Worm (Caenorhabditis elegans) whole organism, L4 larva: ENCODE data around the gene C08G9.1.
A peak's percentile ranks its signal among the peaks of the same experiment; 100 is the strongest.

Source experiments
- Y5F2A.4 ChIP-seq: fragments of 200-800 bp; sonication (Bioruptor generic); optimal IDR thresholded peaks from 2 replicates; lab custom pipeline; 2018; ENCODE audit warnings: mild to moderate bottlenecking, missing genetic modification characterization, missing compliant biosample characterization
- Y75B8A.6 ChIP-seq: fragments of 200-800 bp; sonication (Bioruptor generic); IDR thresholded peaks from 2 replicates; pipeline ENCODE4 v1.3.6; 2022; ENCODE audit warnings: missing genetic modification reagents, missing genetic modification characterization, missing compliant biosample characterization
- ZK546.5 ChIP-seq, 2 experiments: sonication (generic microtip); optimal IDR thresholded peaks; 2 replicates each; lab custom pipeline; 2017; ENCODE audit warnings: missing biosample characterization in 2 of 2, missing genetic modification characterization in 2 of 2
- aha-1 ChIP-seq: fragments of 150-350 bp; peaks from one replicate; lab custom pipeline; 2014; ENCODE audit warnings: missing biosample characterization, missing genetic modification characterization
- ceh-20 ChIP-seq: fragments of 200-800 bp; sonication (Bioruptor generic); IDR thresholded peaks from 2 replicates; pipeline ENCODE4 v1.3.6; 2022; ENCODE audit warnings: missing genetic modification reagents, missing genetic modification characterization, missing compliant biosample characterization
- ceh-32 ChIP-seq: sonication (generic microtip); optimal IDR thresholded peaks from 2 replicates; lab custom pipeline; 2016; ENCODE audit warnings: mild to moderate bottlenecking, missing genetic modification characterization, missing compliant biosample characterization; ENCODE audit not compliant: poor library complexity
- ces-1 ChIP-seq: fragments of 150-350 bp; sonication (generic microtip); optimal IDR thresholded peaks from 4 replicates; lab custom pipeline; 2014; ENCODE audit warnings: missing biosample characterization, missing genetic modification reagents, missing genetic modification characterization
- ctbp-1 ChIP-seq: fragments of 200-800 bp; sonication (Bioruptor generic); IDR thresholded peaks from 2 replicates; pipeline ENCODE4 v1.3.6; 2022; ENCODE audit warnings: missing genetic modification reagents, missing genetic modification characterization, missing compliant biosample characterization
- daf-12 ChIP-seq: fragments of 150-350 bp; optimal IDR thresholded peaks from 2 replicates; lab custom pipeline; 2014; ENCODE audit warnings: missing biosample characterization, missing genetic modification reagents, missing genetic modification characterization
- daf-8 ChIP-seq: fragments of 200-800 bp; sonication (Bioruptor generic); IDR thresholded peaks from 2 replicates; pipeline ENCODE4 v1.3.6; 2022; ENCODE audit warnings: missing genetic modification characterization, missing compliant biosample characterization
- dmd-8 ChIP-seq: fragments of 200-800 bp; sonication (Bioruptor generic); IDR thresholded peaks from 2 replicates; pipeline ENCODE4 v1.3.6; 2022; ENCODE audit warnings: missing genetic modification characterization, missing compliant biosample characterization
- dpl-1 ChIP-seq: fragments of 150-350 bp; optimal IDR thresholded peaks from 2 replicates; lab custom pipeline; 2014; ENCODE audit warnings: missing biosample characterization, missing genetic modification reagents, missing genetic modification characterization
- egl-43 ChIP-seq: fragments of 200-800 bp; sonication (Bioruptor generic); IDR thresholded peaks from 2 replicates; pipeline ENCODE4 v1.3.6; 2022; ENCODE audit warnings: missing genetic modification reagents, missing genetic modification characterization, missing compliant biosample characterization
- fkh-10 ChIP-seq: fragments of 150-350 bp; optimal IDR thresholded peaks from 2 replicates; lab custom pipeline; 2014; ENCODE audit warnings: missing biosample characterization, missing genetic modification reagents, missing genetic modification characterization
- gei-8 ChIP-seq: fragments of 200-800 bp; sonication (Bioruptor generic); optimal IDR thresholded peaks from 2 replicates; lab custom pipeline; 2018; ENCODE audit warnings: mild to moderate bottlenecking, missing genetic modification characterization, missing compliant biosample characterization
- hlh-11 ChIP-seq: fragments of 200-800 bp; sonication (Bioruptor generic); optimal IDR thresholded peaks from 2 replicates; lab custom pipeline; 2018; ENCODE audit warnings: mild to moderate bottlenecking, missing genetic modification characterization, missing compliant biosample characterization
- hlh-30 ChIP-seq: sonication (generic microtip); optimal IDR thresholded peaks from 2 replicates; lab custom pipeline; 2017; ENCODE audit warnings: antibody characterized with exemption, mild to moderate bottlenecking, missing genetic modification characterization, missing compliant biosample characterization; ENCODE audit not compliant: insufficient read depth
- hmg-1.1 ChIP-seq: fragments of 200-800 bp; sonication (Bioruptor generic); IDR thresholded peaks from 2 replicates; pipeline ENCODE4 v1.3.6; 2022; ENCODE audit warnings: missing genetic modification reagents, missing genetic modification characterization, missing compliant biosample characterization
- lin-38 ChIP-seq: fragments of 200-800 bp; sonication (Bioruptor generic); IDR thresholded peaks from 2 replicates; pipeline ENCODE4 v1.3.6; 2022; ENCODE audit warnings: missing genetic modification reagents, missing genetic modification characterization, missing compliant biosample characterization
- lin-39 ChIP-seq: fragments of 150-350 bp; optimal IDR thresholded peaks from 2 replicates; lab custom pipeline; 2014; ENCODE audit warnings: missing biosample characterization, missing genetic modification reagents, missing genetic modification characterization
- lsy-2 ChIP-seq, 2 experiments: fragments of 150-350 bp in 1 of 2; sonication (generic microtip) in 1 of 2; optimal IDR thresholded peaks; 2 replicates each; lab custom pipeline; 2014 to 2017; ENCODE audit warnings: missing biosample characterization in 2 of 2, missing genetic modification characterization in 2 of 2
- mdl-1 ChIP-seq, 2 experiments: fragments of 150-350 bp in 1 of 2; sonication (generic microtip) in 1 of 2; optimal IDR thresholded peaks; 2 replicates each; lab custom pipeline; 2014 to 2017; ENCODE audit warnings: missing biosample characterization in 2 of 2, missing genetic modification characterization in 2 of 2
- mep-1 ChIP-seq: fragments of 150-350 bp; sonication (generic microtip); optimal IDR thresholded peaks from 3 replicates; lab custom pipeline; 2014; ENCODE audit warnings: missing biosample characterization, missing genetic modification characterization
- mes-2 ChIP-seq: sonication (generic microtip); optimal IDR thresholded peaks from 2 replicates; lab custom pipeline; 2016; ENCODE audit warnings: missing genotype, mild to moderate bottlenecking, missing genetic modification characterization, missing compliant biosample characterization; ENCODE audit not compliant: poor library complexity, severe bottlenecking
- nhr-10 ChIP-seq: fragments of 150-350 bp; optimal IDR thresholded peaks from 2 replicates; lab custom pipeline; 2014; ENCODE audit warnings: missing biosample characterization, missing genetic modification characterization
- nhr-25 ChIP-seq: sonication (generic microtip); optimal IDR thresholded peaks from 2 replicates; lab custom pipeline; 2017; ENCODE audit warnings: missing genetic modification characterization, mild to moderate bottlenecking, missing compliant biosample characterization, antibody characterized with exemption, moderate library complexity, borderline replicate concordance; ENCODE audit not compliant: insufficient read depth
- nhr-41 ChIP-seq: fragments of 200-800 bp; sonication (Bioruptor generic); IDR thresholded peaks from 2 replicates; pipeline ENCODE4 v1.3.6; 2022; ENCODE audit warnings: missing genetic modification reagents, missing genetic modification characterization, missing compliant biosample characterization
- nhr-76 ChIP-seq: fragments of 150-350 bp; optimal IDR thresholded peaks from 2 replicates; lab custom pipeline; 2014; ENCODE audit warnings: missing biosample characterization, missing genetic modification characterization
- rbr-2 ChIP-seq: sonication (generic microtip); optimal IDR thresholded peaks from 2 replicates; lab custom pipeline; 2016; ENCODE audit warnings: missing genotype, missing genetic modification characterization, missing compliant biosample characterization
- saeg-2 ChIP-seq: fragments of 200-800 bp; sonication (Bioruptor generic); IDR thresholded peaks from 2 replicates; pipeline ENCODE4 v1.3.6; 2022; ENCODE audit warnings: missing genetic modification reagents, missing genetic modification characterization, missing compliant biosample characterization
- sdz-12 ChIP-seq: fragments of 200-800 bp; sonication (Bioruptor generic); optimal IDR thresholded peaks from 2 replicates; lab custom pipeline; 2018; ENCODE audit warnings: mild to moderate bottlenecking, missing genetic modification characterization, missing compliant biosample characterization
- set-16 ChIP-seq: fragments of 200-800 bp; sonication (Bioruptor generic); IDR thresholded peaks from 2 replicates; pipeline ENCODE4 v1.3.6; 2022; ENCODE audit warnings: missing genetic modification reagents, missing genetic modification characterization, missing compliant biosample characterization
- unc-62 ChIP-seq, 3 experiments: fragments of 150-350 bp in 1 of 3; sonication (generic microtip); optimal IDR thresholded peaks in 2 of 3; peaks in 1 of 3; 1 replicate in 1 of 3; 2 replicates in 2 of 3; lab custom pipeline; 2014 to 2017; ENCODE audit warnings: missing biosample characterization in 3 of 3, missing genetic modification characterization in 3 of 3, missing genetic modification reagents in 3 of 3, missing genotype in 1 of 3

The C08G9.1 gene

ce11 chrIV:7658589-7658988, at the start of gene C08G9.1:
Gene C08G9.1 (plus strand): TSS chrIV:7658763.
- TF ChIP-seq lin-38 (GFP tag; lab: Robert Waterston, UW) (no peak), nhr-76 (tag; lab: Kevin White, UChicago) (no peak), unc-62 (GFP tag; optimal IDR thresholded peaks at IDR 0.05 in 1 of 2; lab: Kevin White, UChicago) (peak in 1 of 2 experiments; percentile 74), unc-62 (tag; optimal IDR thresholded peaks at IDR 0.05; lab: Kevin White, UChicago) (no peak), ceh-20 (GFP tag; lab: Robert Waterston, UW) (no peak), hmg-1.1 (peak; percentile 44; the same call in 1 of the 2 replicates), fkh-10 (GFP tag; lab: Kevin White, UChicago) (no peak), lsy-2 (tag; optimal IDR thresholded peaks at IDR 0.05; lab: Kevin White, UChicago) (peak in 1 of 2 experiments; percentile 4)
- TF ChIP-seq, all 104 proteins: peak for 3

DNA sequence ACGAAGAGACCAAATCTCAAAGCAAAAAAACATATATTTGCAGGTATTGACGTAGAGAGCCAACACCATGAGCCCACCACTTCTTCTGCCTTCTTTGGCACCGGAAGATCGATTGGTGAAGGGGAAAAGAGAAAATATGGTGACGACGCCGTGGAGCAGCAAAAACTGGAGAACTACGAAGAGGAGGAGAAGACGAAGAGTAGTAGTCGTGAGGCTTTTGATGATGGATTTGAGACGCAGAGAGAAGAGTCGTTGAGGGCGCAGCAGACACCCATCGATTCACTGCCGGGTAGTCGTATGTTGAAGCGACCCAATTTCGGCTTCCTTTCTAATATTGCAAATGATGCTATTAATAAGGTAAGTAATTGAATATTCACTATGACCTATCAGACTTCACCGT, 47.2 kb upstream of the C08G9.1 start:
- TF ChIP-seq unc-62 (GFP tag; optimal IDR thresholded peaks at IDR 0.05 in 1 of 2; lab: Kevin White, UChicago), result peak in 1 of 2 experiments; percentile 75
- no peak for TF ChIP-seq unc-62 (tag; optimal IDR thresholded peaks at IDR 0.05; lab: Kevin White, UChicago)
- no peak for TF ChIP-seq egl-43 (GFP tag; lab: Robert Waterston, UW)
- peak; percentile 40; the same call in 1 of the 2 replicates for TF ChIP-seq hmg-1.1
- TF ChIP-seq saeg-2 (GFP tag; lab: Robert Waterston, UW), result no peak
- TF ChIP-seq, all 104 proteins: peak for 2

DNA sequence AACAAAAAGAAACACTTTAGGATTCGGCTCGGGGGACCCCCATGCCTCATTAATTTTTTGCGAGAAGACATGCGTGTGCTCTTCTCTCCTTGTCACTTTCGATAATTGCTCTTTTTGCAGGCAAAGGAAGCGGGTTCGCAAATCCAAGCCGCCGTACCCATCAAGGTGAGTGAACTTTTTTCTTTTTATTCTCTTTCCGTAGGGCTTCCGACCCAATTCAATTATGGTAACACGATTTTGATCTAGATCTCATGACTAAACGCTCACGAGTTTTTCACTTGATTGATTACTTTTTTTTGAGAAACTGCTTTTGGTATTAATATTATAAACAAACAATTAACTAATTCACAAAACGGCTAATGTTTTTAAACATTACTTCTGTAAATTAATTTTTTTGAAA, 46.0 kb upstream of the C08G9.1 start:
- TF ChIP-seq nhr-25 (tag; lab: Kevin White, UChicago) (no peak), ces-1 (GFP tag; lab: Kevin White, UChicago) (peak; percentile 48), hlh-30 (tag; lab: Kevin White, UChicago) (peak; percentile 15), fkh-10 (GFP tag; lab: Kevin White, UChicago) (peak; percentile 27)

DNA sequence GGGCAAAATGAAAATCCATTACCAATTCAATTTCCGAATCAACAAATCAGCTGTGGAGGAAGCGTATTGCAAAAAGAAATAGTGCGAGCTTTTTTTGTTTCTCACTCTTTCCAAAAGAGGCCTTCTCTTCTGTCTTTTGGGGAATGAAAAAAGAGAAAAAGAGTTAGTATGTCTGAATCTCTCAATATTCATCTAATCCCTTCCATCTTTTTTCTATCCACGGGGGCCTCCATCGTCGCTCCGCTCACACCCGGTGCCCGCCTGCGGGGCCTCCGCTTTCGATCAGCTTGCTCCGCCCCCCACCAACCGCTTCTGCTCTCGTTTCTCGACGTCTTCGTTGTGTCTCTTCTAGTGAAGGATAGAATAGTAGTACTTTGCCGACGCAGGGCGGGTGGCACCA, 39.3 kb upstream of the C08G9.1 start:
- no peak for TF ChIP-seq ZK546.5 (tag; optimal IDR thresholded peaks at IDR 0.05; lab: Kevin White, UChicago)
- TF ChIP-seq lsy-2 (tag; optimal IDR thresholded peaks at IDR 0.05; lab: Kevin White, UChicago), result peak in 1 of 2 experiments; percentile 23
- TF ChIP-seq dpl-1 (GFP tag; lab: Kevin White, UChicago), result no peak
- no peak for TF ChIP-seq Y75B8A.6 (GFP tag; lab: Robert Waterston, UW)
- TF ChIP-seq set-16 (GFP tag; lab: Robert Waterston, UW), result peak; percentile 93
- TF ChIP-seq hmg-1.1, result peak; percentile 69
- peak; percentile 47; the same call in 1 of the 2 replicates for TF ChIP-seq ctbp-1 (GFP tag; lab: Robert Waterston, UW)
- peak; percentile 3 for TF ChIP-seq mep-1 (tag; lab: Kevin White, UChicago)
- no peak for TF ChIP-seq sdz-12 (GFP tag; lab: Kevin White, UChicago)
- TF ChIP-seq fkh-10 (GFP tag; lab: Kevin White, UChicago), result peak; percentile 25
- peak; percentile 20 for TF ChIP-seq mes-2 (tag; lab: Kevin White, UChicago)
- TF ChIP-seq dmd-8, result 0 out of 2 replicates have a peak, but pooled peaks have one; percentile 36
- TF ChIP-seq mdl-1 (tag; optimal IDR thresholded peaks at IDR 0.05; lab: Kevin White, UChicago), result peak in 1 of 2 experiments; percentile 25
- TF ChIP-seq ceh-32 (tag; lab: Kevin White, UChicago), result no peak
- peak; percentile 67; the same call in 1 of the 2 replicates for TF ChIP-seq egl-43 (GFP tag; lab: Robert Waterston, UW)
- TF ChIP-seq hlh-11 (tag; lab: Kevin White, UChicago), result peak; percentile 4
- TF ChIP-seq rbr-2 (tag; lab: Kevin White, UChicago), result peak; percentile 36

ce11 chrIV:7620450-7620849, 38.1 kb upstream of the C08G9.1 start:
- TF ChIP-seq mes-2 (tag; lab: Kevin White, UChicago), result peak; percentile 26
- TF ChIP-seq Y5F2A.4, result no peak
- peak; percentile 7 for TF ChIP-seq aha-1 (tag; lab: Kevin White, UChicago)
- no peak for TF ChIP-seq daf-8 (GFP tag; lab: Robert Waterston, UW)
- no peak for TF ChIP-seq mdl-1 (tag; optimal IDR thresholded peaks at IDR 0.05; lab: Kevin White, UChicago)
- TF ChIP-seq nhr-10 (tag; lab: Kevin White, UChicago), result no peak
- TF ChIP-seq nhr-41 (GFP tag; lab: Robert Waterston, UW), result no peak
- TF ChIP-seq mep-1 (tag; lab: Kevin White, UChicago), result no peak
- TF ChIP-seq gei-8, result no peak
- peak in 1 of 2 experiments; percentile 82 for TF ChIP-seq unc-62 (GFP tag; optimal IDR thresholded peaks at IDR 0.05 in 1 of 2; lab: Kevin White, UChicago)
- no peak for TF ChIP-seq unc-62 (tag; optimal IDR thresholded peaks at IDR 0.05; lab: Kevin White, UChicago)
- no peak for TF ChIP-seq lin-39
- no peak for TF ChIP-seq daf-12 (tag; lab: Kevin White, UChicago)
